Fruit fly (Drosophila melanogaster) whole organism, adult: ENCODE measurements around the gene robl37BC.

Experiments
- CG12768 ChIP-seq: fragments of 200-800 bp; sonication (Bioruptor generic); optimal IDR thresholded peaks from 2 replicates; lab custom pipeline; 2017; ENCODE audit warnings: missing biosample characterization, missing genetic modification characterization, mild to moderate bottlenecking, moderate library complexity, missing genetic modification reagents
- CG1620 ChIP-seq: fragments of 200-800 bp; sonication (Bioruptor generic); optimal IDR thresholded peaks from 2 replicates; lab custom pipeline; 2016; ENCODE audit warnings: missing biosample characterization, missing genetic modification characterization
- CG7045 ChIP-seq: fragments of 200-800 bp; sonication (Bioruptor generic); optimal IDR thresholded peaks from 2 replicates; lab custom pipeline; 2017; ENCODE audit warnings: missing biosample characterization, mild to moderate bottlenecking, missing genetic modification characterization
- CG7101 ChIP-seq: fragments of 200-800 bp; sonication (Bioruptor generic); optimal IDR thresholded peaks from 2 replicates; lab custom pipeline; 2018; ENCODE audit warnings: missing biosample characterization, mild to moderate bottlenecking, missing genetic modification characterization, moderate library complexity
- Clk ChIP-seq: fragments of 200-800 bp; sonication (Bioruptor generic); optimal IDR thresholded peaks from 2 replicates; lab custom pipeline; 2017; ENCODE audit warnings: missing biosample characterization, missing genetic modification characterization
- Crg-1 ChIP-seq: fragments of 200-800 bp; sonication (Bioruptor generic); optimal IDR thresholded peaks from 2 replicates; lab custom pipeline; 2016; ENCODE audit warnings: missing biosample characterization, missing genetic modification characterization
- Hr96 ChIP-seq: fragments of 200-800 bp; sonication (Bioruptor generic); optimal IDR thresholded peaks from 2 replicates; lab custom pipeline; 2016; ENCODE audit warnings: missing biosample characterization, missing genetic modification characterization
- bab1 ChIP-seq: fragments of 200-800 bp; sonication (Bioruptor generic); optimal IDR thresholded peaks from 3 replicates; lab custom pipeline; 2019; ENCODE audit warnings: missing biosample characterization, mild to moderate bottlenecking, missing genetic modification characterization, moderate library complexity
- cic ChIP-seq: fragments of 200-800 bp; sonication (Bioruptor generic); optimal IDR thresholded peaks from 2 replicates; lab custom pipeline; 2017; ENCODE audit warnings: missing biosample characterization, mild to moderate bottlenecking, missing genetic modification characterization, moderate library complexity
- pad ChIP-seq: fragments of 200-800 bp; sonication (Bioruptor generic); optimal IDR thresholded peaks from 3 replicates; lab custom pipeline; 2017; ENCODE audit warnings: missing biosample characterization, missing genetic modification characterization, mild to moderate bottlenecking, moderate library complexity, missing genetic modification reagents

- TF ChIP-seq CG7045, result no peak
- no peak for TF ChIP-seq Crg-1 (GFP tag; lab: Kevin White, UChicago)
- no peak for TF ChIP-seq pad (GFP tag; lab: Kevin White, UChicago)
- TF ChIP-seq CG12768 (GFP tag; lab: Kevin White, UChicago), result no peak
- no peak for TF ChIP-seq CG1620
- no peak for TF ChIP-seq Hr96
- TF ChIP-seq CG7101 (tag; lab: Kevin White, UChicago), result no peak
- TF ChIP-seq bab1 (GFP tag; lab: Kevin White, UChicago), result no peak
- no peak for TF ChIP-seq Clk
- no peak for TF ChIP-seq cic (GFP tag; lab: Kevin White, UChicago)
Measured at dm6 chr2L:19035013-19035412, 24.3 kb downstream of the robl37BC start.
